Worm (Caenorhabditis elegans): ENCODE data around the gene pqn-84.

The pqn-84 gene

DNA sequence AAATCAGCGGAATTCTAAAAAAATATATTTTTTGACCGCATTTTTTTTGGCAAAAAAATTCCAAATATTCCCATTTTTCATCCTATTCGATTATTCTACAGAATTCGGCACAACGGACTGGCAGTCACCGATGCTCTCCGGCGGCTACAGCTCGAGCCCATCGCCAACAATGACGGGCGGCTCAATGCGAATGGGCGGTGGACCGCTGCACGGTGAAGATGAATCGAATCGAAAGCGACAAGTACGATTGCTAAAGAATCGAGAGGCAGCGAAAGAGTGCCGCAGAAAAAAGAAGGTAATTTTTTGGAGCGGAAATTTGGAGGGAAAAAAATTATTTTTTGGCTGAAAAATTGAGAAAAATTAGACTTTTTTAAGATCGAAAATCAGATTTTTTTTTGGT lies 7.7 kb upstream of the pqn-84 start:
- TF ChIP-seq C04F5.9 (tag; optimal IDR thresholded peaks at IDR 0.05), result no peak
- TF ChIP-seq alr-1 (tag; optimal IDR thresholded peaks at IDR 0.05; ENCODE audit: borderline replicate concordance), result no peak
- no peak for TF ChIP-seq hlh-4 (tag; optimal IDR thresholded peaks at IDR 0.05)
- no peak for TF ChIP-seq egl-27 (tag; optimal IDR thresholded peaks at IDR 0.05)
- TF ChIP-seq vab-15 (tag; optimal IDR thresholded peaks at IDR 0.05), result no peak
- TF ChIP-seq hpl-2 (GFP tag; optimal IDR thresholded peaks at IDR 0.05), result no peak
- TF ChIP-seq nhr-85 (tag), result peak; percentile 48
- TF ChIP-seq ets-5 (GFP tag; IDR thresholded peaks at IDR 0.05), result no peak
- TF ChIP-seq elt-2 (tag; optimal IDR thresholded peaks at IDR 0.05), result no peak
- TF ChIP-seq fkh-8 (tag; optimal IDR thresholded peaks at IDR 0.05), result peak; percentile 10

DNA sequence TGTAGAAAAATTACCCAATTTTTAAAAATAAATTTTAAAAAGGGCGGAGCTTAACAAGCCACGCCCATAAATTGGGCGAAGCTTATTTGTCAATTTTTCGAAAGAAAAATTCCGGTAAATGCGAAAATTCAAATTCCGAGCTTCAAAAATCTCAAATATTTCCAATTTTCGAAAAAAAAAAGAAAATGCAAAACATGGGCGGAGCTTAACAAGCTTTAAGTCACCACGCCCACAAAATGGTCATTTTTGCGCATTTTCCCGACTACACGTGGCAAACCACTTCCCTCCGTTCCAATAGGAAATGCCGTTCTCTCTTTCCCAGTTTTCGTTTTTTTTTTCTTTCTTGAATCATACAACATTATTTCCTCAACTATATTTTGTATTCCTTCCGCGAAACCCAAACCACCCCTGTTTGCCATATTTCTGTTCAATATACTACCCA lies 5.5 kb upstream of the pqn-84 start:
- TF ChIP-seq fkh-4 (tag; optimal IDR thresholded peaks at IDR 0.05; ENCODE audit: borderline replicate concordance) (no peak), ceh-63 (GFP tag; optimal IDR thresholded peaks at IDR 0.05) (no peak), nhr-84 (tag; optimal IDR thresholded peaks at IDR 0.05) (no peak), ztf-11 (tag; optimal IDR thresholded peaks at IDR 0.05) (no peak), aly-2 (tag; optimal IDR thresholded peaks at IDR 0.05) (no peak), zag-1 (tag; optimal IDR thresholded peaks at IDR 0.05) (no peak), hlh-4 (tag; optimal IDR thresholded peaks at IDR 0.05) (no peak), nhr-71 (tag; optimal IDR thresholded peaks at IDR 0.05) (peak; percentile 12), dsc-1 (tag; optimal IDR thresholded peaks at IDR 0.05) (no peak), fos-1 (tag; optimal IDR thresholded peaks at IDR 0.05) (no peak), lin-13 (GFP tag; optimal IDR thresholded peaks at IDR 0.05) (no peak), irx-1 (tag; optimal IDR thresholded peaks at IDR 0.05) (no peak), nhr-90 (tag; optimal IDR thresholded peaks at IDR 0.05; ENCODE audit: poor library complexity) (no peak), ceh-82 (tag; optimal IDR thresholded peaks at IDR 0.05) (no peak), hlh-17 (GFP tag; optimal IDR thresholded peaks at IDR 0.05; ENCODE audit: borderline replicate concordance) (no peak), sptf-1 (tag; optimal IDR thresholded peaks at IDR 0.05) (no peak), efl-1 (optimal IDR thresholded peaks at IDR 0.05) (no peak), efl-1 (GFP tag; optimal IDR thresholded peaks at IDR 0.05 in 1 of 2) (peak in 1 of 2 experiments; percentile 53)

DNA sequence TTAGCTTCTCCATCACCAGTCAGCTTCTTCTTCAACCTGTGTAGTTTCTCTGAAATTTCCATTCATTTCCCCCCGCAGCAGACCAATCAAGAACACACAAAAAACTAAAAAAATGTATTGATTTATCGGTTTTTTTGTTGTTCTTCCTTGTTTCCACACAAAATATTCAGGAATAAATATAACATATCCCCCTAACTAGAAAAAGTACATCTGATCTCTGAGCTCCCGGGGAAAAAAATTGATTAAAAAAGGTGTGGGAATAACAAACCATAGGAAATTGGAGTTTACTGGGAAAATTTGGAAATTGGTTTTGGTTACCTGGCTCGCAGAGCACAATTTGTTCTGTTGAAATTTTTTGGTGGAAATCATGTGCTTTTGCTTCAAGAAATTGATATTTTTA lies 5.1 kb upstream of the pqn-84 start, which contains the start of gene Y41C4A.22:
Gene Y41C4A.22 (plus strand): TSS at position 301 of the 400 bp plus-strand sequence.
- peak; percentile 14 for TF ChIP-seq nhr-71 (tag; optimal IDR thresholded peaks at IDR 0.05)
- peak; percentile 50 for TF ChIP-seq fkh-8 (tag; optimal IDR thresholded peaks at IDR 0.05)
- no peak for TF ChIP-seq fos-1 (tag; optimal IDR thresholded peaks at IDR 0.05)
- no peak for TF ChIP-seq hlh-4 (tag; optimal IDR thresholded peaks at IDR 0.05)
- TF ChIP-seq nhr-47 (tag; optimal IDR thresholded peaks at IDR 0.05), result peak; percentile 7
- no peak for TF ChIP-seq lsy-2 (tag; optimal IDR thresholded peaks at IDR 0.05)
- no peak for TF ChIP-seq lin-35 (GFP tag; optimal IDR thresholded peaks at IDR 0.05)
- peak; percentile 26; the same call in 1 of the 2 replicates for TF ChIP-seq grh-1 (GFP tag; IDR thresholded peaks at IDR 0.05)

DNA sequence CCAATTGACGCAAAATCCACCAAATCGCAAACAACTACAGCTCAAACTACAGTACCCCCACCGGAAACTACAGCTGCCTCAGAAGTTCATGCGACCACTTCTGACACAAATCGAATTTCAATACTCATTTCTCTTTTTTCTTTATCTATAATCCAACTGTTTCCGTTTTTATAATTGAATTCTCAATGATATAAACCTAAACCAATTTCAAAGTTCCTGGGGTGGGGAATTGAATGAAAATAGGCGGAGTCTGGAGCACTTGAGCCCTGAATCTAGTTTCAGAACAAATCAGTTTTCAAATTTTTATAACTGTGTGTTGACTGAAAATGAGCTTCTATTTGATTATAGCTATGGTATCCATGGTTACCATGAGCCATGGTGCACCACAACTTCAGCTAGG lies 3.8 kb upstream of the pqn-84 start, which contains the start of gene Y41C4A.6:
Gene Y41C4A.6 (plus strand): TSS at position 301 of the 400 bp plus-strand sequence.
- TF ChIP-seq fkh-8 (tag; optimal IDR thresholded peaks at IDR 0.05) (peak; percentile 35), hlh-4 (tag; optimal IDR thresholded peaks at IDR 0.05) (no peak)

DNA sequence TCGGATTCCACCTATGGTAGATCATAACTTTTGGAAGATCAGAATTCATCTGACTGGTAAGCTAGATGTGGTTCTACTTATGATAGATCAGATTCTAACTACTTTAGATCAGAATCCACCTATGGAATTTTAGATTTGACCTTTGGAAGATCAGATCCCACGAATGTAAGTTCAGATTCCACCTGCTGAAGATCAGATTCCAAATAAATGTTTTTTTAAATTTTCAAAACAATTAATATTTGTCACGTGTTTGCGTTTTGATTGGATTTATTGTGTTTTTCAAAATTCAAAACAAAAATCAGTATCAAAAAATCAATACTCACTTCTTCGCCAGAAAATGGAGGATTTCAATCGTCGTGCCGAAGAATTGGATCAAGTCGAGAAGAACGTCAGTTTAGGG lies 1.5 kb upstream of the pqn-84 start, which contains the start of gene Y41C4A.7:
Gene Y41C4A.7 (plus strand): TSS at position 301 of the 400 bp plus-strand sequence.
- TF ChIP-seq aha-1 (tag; optimal IDR thresholded peaks at IDR 0.05) (no peak), ztf-11 (tag; optimal IDR thresholded peaks at IDR 0.05) (no peak), ztf-4 (tag; optimal IDR thresholded peaks at IDR 0.05) (no peak), efl-3 (GFP tag; optimal IDR thresholded peaks at IDR 0.05) (no peak), unc-86 (tag; optimal IDR thresholded peaks at IDR 0.05) (no peak), C04F5.9 (tag; optimal IDR thresholded peaks at IDR 0.05) (no peak)

Measured in whole organism, L1 larva.